4 fruit fly cellular contexts compared by ENCODE assay signal in the genomic region with DNA sequence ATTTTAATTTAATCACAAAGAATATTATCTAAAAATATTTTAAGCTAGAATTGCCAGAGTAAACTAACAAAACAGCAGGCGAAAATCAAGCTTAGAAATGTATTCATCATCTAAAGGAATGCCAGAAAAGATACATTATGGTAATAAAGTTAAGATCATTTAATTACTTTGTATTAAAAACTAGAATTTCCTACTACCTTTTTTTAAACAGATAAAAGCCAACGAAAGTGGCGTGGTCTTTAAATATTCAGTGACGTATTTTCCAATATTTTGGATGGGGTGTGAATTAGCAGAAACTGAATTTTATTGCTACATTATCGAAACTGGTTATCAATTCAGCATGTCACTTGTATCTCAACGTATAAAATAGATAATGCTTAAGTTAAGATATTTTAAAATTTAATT.
TF ChIP-seq lines count a peak whose summit lies in the region.

No protein-coding gene starts in this region.

- TF ChIP-seq CTCF in whole organism, embryonic (GFP tag; optimal IDR thresholded peaks at IDR 0.05; lab: Kevin White, UChicago), result no peak

TF ChIP-seq in whole organism, embryonic, 481 proteins besides CTCF, POLR2A, EP300 and RAD21:
- TF ChIP-seq Drgx (GFP tag; IDR thresholded peaks at IDR 0.05; lab: Robert Waterston, UW) (peak; percentile 7; the same call in 1 of the 2 replicates), bsh (GFP tag; optimal IDR thresholded peaks at IDR 0.05; lab: Kevin White, UChicago) (peak in 1 of 2 experiments; percentile 34), nerfin-2 (GFP tag; IDR thresholded peaks at IDR 0.05; lab: Robert Waterston, UW; ENCODE audit: partially characterized antibody) (no peak)
TF ChIP-seq in whole organism, embryonic: peak in this region for 2.

TF ChIP-seq in whole organism, prepupa, 60 proteins besides CTCF, POLR2A, EP300 and RAD21 (continues in another document):
- TF ChIP-seq CG1621 (tag; optimal IDR thresholded peaks at IDR 0.05; lab: Kevin White, UChicago) (no peak), CG6276 (GFP tag; optimal IDR thresholded peaks at IDR 0.05; lab: Kevin White, UChicago) (peak; percentile 73), CG8319 (GFP tag; optimal IDR thresholded peaks at IDR 0.05; lab: Kevin White, UChicago) (no peak), Met (GFP tag; optimal IDR thresholded peaks at IDR 0.05; lab: Kevin White, UChicago) (peak; percentile 58), vri (GFP tag; optimal IDR thresholded peaks at IDR 0.05; lab: Kevin White, UChicago) (no peak), ss (GFP tag; optimal IDR thresholded peaks at IDR 0.05; lab: Kevin White, UChicago) (no peak), lz (GFP tag; optimal IDR thresholded peaks at IDR 0.05; lab: Kevin White, UChicago) (peak; percentile 35), Eip78C (GFP tag; lab: Kevin White, UChicago) (peak; percentile 91), CG16779 (tag; optimal IDR thresholded peaks at IDR 0.05; lab: Kevin White, UChicago) (no peak), Eip93F (GFP tag; optimal IDR thresholded peaks at IDR 0.05; lab: Kevin White, UChicago) (no peak), CG6854 (GFP tag; optimal IDR thresholded peaks at IDR 0.05; lab: Kevin White, UChicago) (no peak), Hr38 (GFP tag; optimal IDR thresholded peaks at IDR 0.05; lab: Kevin White, UChicago) (no peak), CG6163 (GFP tag; IDR thresholded peaks at IDR 0.05; lab: Robert Waterston, UW) (no peak), CG15336 (GFP tag; IDR thresholded peaks at IDR 0.05; lab: Robert Waterston, UW) (peak; percentile 41), fd59A (GFP tag; optimal IDR thresholded peaks at IDR 0.05; lab: Kevin White, UChicago) (peak; percentile 38), CG3919 (GFP tag; optimal IDR thresholded peaks at IDR 0.05; lab: Kevin White, UChicago) (peak; percentile 67), esn (GFP tag; optimal IDR thresholded peaks at IDR 0.05; lab: Kevin White, UChicago) (peak; percentile 67), Sox15 (GFP tag; optimal IDR thresholded peaks at IDR 0.05; lab: Kevin White, UChicago) (peak; percentile 24), Sox102F (GFP tag; optimal IDR thresholded peaks at IDR 0.05; lab: Kevin White, UChicago) (peak; percentile 12), svp (GFP tag; lab: Kevin White, UChicago) (peak; percentile 69), acj6 (GFP tag; optimal IDR thresholded peaks at IDR 0.05; lab: Kevin White, UChicago) (peak; percentile 50), Gug (GFP tag; IDR thresholded peaks at IDR 0.05; lab: Robert Waterston, UW) (peak; percentile 22; the same call in 1 of the 2 replicates), CG10631 (GFP tag; optimal IDR thresholded peaks at IDR 0.05; lab: Kevin White, UChicago) (peak; percentile 57), eg (GFP tag; IDR thresholded peaks at IDR 0.05; lab: Robert Waterston, UW) (0 out of 3 replicates have a peak, but pooled peaks have one; percentile 35), achi (GFP tag; optimal IDR thresholded peaks at IDR 0.05; lab: Kevin White, UChicago) (peak; percentile 59), CG32006 (GFP tag; optimal IDR thresholded peaks at IDR 0.05; lab: Kevin White, UChicago) (peak; percentile 84), Sox14 (GFP tag; optimal IDR thresholded peaks at IDR 0.05; lab: Kevin White, UChicago) (peak; percentile 49), Smox (GFP tag; optimal IDR thresholded peaks at IDR 0.05; lab: Kevin White, UChicago) (peak; percentile 43)

TF ChIP-seq in whole organism, pupa, 21 proteins besides CTCF, POLR2A, EP300 and RAD21:
- TF ChIP-seq Pif1A (GFP tag; optimal IDR thresholded peaks at IDR 0.05; lab: Kevin White, UChicago) (no peak), CG10348 (GFP tag; IDR thresholded peaks at IDR 0.05; lab: Robert Waterston, UW) (no peak), CG9948 (tag; optimal IDR thresholded peaks at IDR 0.05; lab: Kevin White, UChicago) (peak; percentile 72), CG13204 (GFP tag; optimal IDR thresholded peaks at IDR 0.05; lab: Kevin White, UChicago) (no peak), fd96Ca (GFP tag; IDR thresholded peaks at IDR 0.05; lab: Robert Waterston, UW) (no peak), CG8159 (tag; optimal IDR thresholded peaks at IDR 0.05; lab: Kevin White, UChicago) (peak; percentile 74), gl (tag; optimal IDR thresholded peaks at IDR 0.05; lab: Kevin White, UChicago) (no peak), EcR (GFP tag; optimal IDR thresholded peaks at IDR 0.05; lab: Kevin White, UChicago) (no peak), CG8301 (tag; optimal IDR thresholded peaks at IDR 0.05; lab: Kevin White, UChicago) (peak; percentile 57), CG17806 (tag; optimal IDR thresholded peaks at IDR 0.05; lab: Kevin White, UChicago) (peak; percentile 49), CG14655 (GFP tag; optimal IDR thresholded peaks at IDR 0.05; lab: Kevin White, UChicago) (peak; percentile 80), CG15710 (tag; optimal IDR thresholded peaks at IDR 0.05; lab: Kevin White, UChicago) (peak; percentile 54), CG4496 (GFP tag; IDR thresholded peaks at IDR 0.05; lab: Robert Waterston, UW) (peak; percentile 30; the same call in 1 of the 3 replicates), CG12605 (GFP tag; IDR thresholded peaks at IDR 0.05; lab: Robert Waterston, UW) (0 out of 2 replicates have a peak, but pooled peaks have one; percentile 19), Pif1B (GFP tag; optimal IDR thresholded peaks at IDR 0.05; lab: Kevin White, UChicago) (no peak), Ets98B (GFP tag; IDR thresholded peaks at IDR 0.05; lab: Robert Waterston, UW) (no peak), CG34367 (tag; optimal IDR thresholded peaks at IDR 0.05; lab: Kevin White, UChicago) (peak; percentile 45), Snoo (tag; optimal IDR thresholded peaks at IDR 0.05; lab: Kevin White, UChicago) (peak; percentile 32), D1 (tag; optimal IDR thresholded peaks at IDR 0.05; lab: Kevin White, UChicago) (no peak), CG32121 (GFP tag; IDR thresholded peaks at IDR 0.05; lab: Robert Waterston, UW) (peak; percentile 37; the same call in 1 of the 2 replicates)

TF ChIP-seq in whole organism, wandering third instar larva, 38 proteins besides CTCF, POLR2A, EP300 and RAD21:
- TF ChIP-seq Sp1 (GFP tag; optimal IDR thresholded peaks at IDR 0.05; lab: Kevin White, UChicago) (peak; percentile 25), h (GFP tag; optimal IDR thresholded peaks at IDR 0.05; lab: Kevin White, UChicago) (peak; percentile 0), foxo (GFP tag; optimal IDR thresholded peaks at IDR 0.05; lab: Kevin White, UChicago) (peak in 1 of 2 experiments; percentile 42), Hnf4 (GFP tag; optimal IDR thresholded peaks at IDR 0.05; lab: Kevin White, UChicago) (no peak), sv (GFP tag; optimal IDR thresholded peaks at IDR 0.05; lab: Kevin White, UChicago) (no peak)
